Worm (Caenorhabditis elegans): ENCODE results near the gene F43C1.5.

DNA sequence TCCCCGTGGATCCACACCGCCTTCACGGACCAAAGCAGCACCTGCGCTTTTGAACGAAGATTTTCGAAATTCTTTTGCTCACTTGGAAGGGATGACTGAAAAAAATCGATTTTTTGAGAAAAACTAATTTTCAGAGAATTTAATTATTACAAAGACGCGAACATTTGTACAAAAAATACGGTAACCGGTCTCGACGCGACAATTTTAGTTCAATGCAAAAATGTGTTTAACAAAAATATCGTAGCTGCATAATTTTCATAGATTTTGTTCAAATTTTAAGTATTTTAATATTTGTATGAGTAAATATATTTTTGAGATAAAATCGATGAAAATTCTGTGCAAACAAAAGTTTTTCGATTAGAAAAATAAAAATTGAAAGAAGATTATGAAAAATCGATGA is 34.1 kb downstream of the F43C1.5 start, which contains the start of gene T08A11.1:
- TF ChIP-seq tbx-11 (GFP tag; IDR thresholded peaks at IDR 0.05) (no peak), F13C5.2 (tag; optimal IDR thresholded peaks at IDR 0.05) (no peak), ama-1 (optimal IDR thresholded peaks at IDR 0.05) (no peak), flt-1 (GFP tag; IDR thresholded peaks at IDR 0.05) (no peak), tra-4 (tag; optimal IDR thresholded peaks at IDR 0.05) (no peak), ets-7 (tag; optimal IDR thresholded peaks at IDR 0.05) (no peak), aly-1 (tag; optimal IDR thresholded peaks at IDR 0.05) (no peak), ceh-36 (tag; optimal IDR thresholded peaks at IDR 0.05) (no peak), hmg-4 (GFP tag; optimal IDR thresholded peaks at IDR 0.05) (no peak), B0310.2 (tag; optimal IDR thresholded peaks at IDR 0.05) (no peak), sea-1 (GFP tag; conservative IDR thresholded peaks at IDR 0.05) (no peak), ceh-13 (GFP tag; optimal IDR thresholded peaks at IDR 0.05) (no peak)
